Worm (Caenorhabditis elegans) whole organism, mixed stage, embryonic: Measurements from ENCODE around the gene nep-20.

Experiments used
- M03D4.4 ChIP-seq: sonication (generic microtip); optimal IDR thresholded peaks from 2 replicates; lab custom pipeline; 2017; ENCODE audit warnings: mild to moderate bottlenecking, missing genetic modification characterization, missing compliant biosample characterization
- bed-3 ChIP-seq: fragments of 200-800 bp; sonication (Bioruptor generic); optimal IDR thresholded peaks from 3 replicates; lab custom pipeline; 2018; ENCODE audit warnings: mild to moderate bottlenecking, missing genetic modification characterization, moderate library complexity, missing compliant biosample characterization
- blmp-1 ChIP-seq: fragments of 150-350 bp; optimal IDR thresholded peaks from 2 replicates; lab custom pipeline; 2014; ENCODE audit warnings: missing biosample characterization, missing genetic modification characterization
- ceh-39 ChIP-seq: fragments of 150-350 bp; optimal IDR thresholded peaks from 2 replicates; lab custom pipeline; 2014; ENCODE audit warnings: missing biosample characterization, missing genetic modification characterization
- ceh-43 ChIP-seq: fragments of 200-800 bp; sonication (Bioruptor generic); optimal IDR thresholded peaks from 2 replicates; lab custom pipeline; 2018; ENCODE audit warnings: mild to moderate bottlenecking, missing genetic modification characterization, moderate library complexity, missing compliant biosample characterization
- ceh-83 ChIP-seq: fragments of 200-800 bp; sonication (Bioruptor generic); optimal IDR thresholded peaks from 2 replicates; lab custom pipeline; 2018; ENCODE audit warnings: mild to moderate bottlenecking, missing genetic modification characterization, missing compliant biosample characterization
- ces-1 ChIP-seq: fragments of 150-350 bp; optimal IDR thresholded peaks from 2 replicates; lab custom pipeline; 2014; ENCODE audit warnings: missing biosample characterization, missing genetic modification reagents, missing genetic modification characterization
- cnd-1 ChIP-seq: fragments of 200-800 bp; sonication (Bioruptor generic); optimal IDR thresholded peaks from 2 replicates; lab custom pipeline; 2018; ENCODE audit warnings: mild to moderate bottlenecking, missing genetic modification characterization, missing compliant biosample characterization
- elt-1 ChIP-seq: sonication (generic microtip); optimal IDR thresholded peaks from 2 replicates; lab custom pipeline; 2017; ENCODE audit warnings: missing genetic modification characterization, mild to moderate bottlenecking, missing compliant biosample characterization, antibody characterized with exemption, moderate library complexity, borderline replicate concordance; ENCODE audit not compliant: insufficient read depth
- elt-3 ChIP-seq: fragments of 150-350 bp; optimal IDR thresholded peaks from 2 replicates; lab custom pipeline; 2014; ENCODE audit warnings: missing biosample characterization, missing genetic modification characterization
- flh-1 ChIP-seq: fragments of 200-800 bp; sonication (Bioruptor generic); optimal IDR thresholded peaks from 2 replicates; lab custom pipeline; 2018; ENCODE audit warnings: mild to moderate bottlenecking, missing genetic modification characterization, moderate library complexity, missing compliant biosample characterization
- lin-13 ChIP-seq: fragments of 150-350 bp; optimal IDR thresholded peaks from 2 replicates; lab custom pipeline; 2014; ENCODE audit warnings: missing biosample characterization, missing genetic modification characterization
- lin-32 ChIP-seq: fragments of 200-800 bp; sonication (Bioruptor generic); optimal IDR thresholded peaks from 2 replicates; lab custom pipeline; 2018; ENCODE audit warnings: mild to moderate bottlenecking, missing genetic modification characterization, missing compliant biosample characterization
- lsy-2 ChIP-seq: fragments of 150-350 bp; optimal IDR thresholded peaks from 2 replicates; lab custom pipeline; 2014; ENCODE audit warnings: missing biosample characterization, missing genetic modification characterization
- mab-5 ChIP-seq: fragments of 150-350 bp; optimal IDR thresholded peaks from 2 replicates; lab custom pipeline; 2014; ENCODE audit warnings: missing biosample characterization, missing genetic modification characterization
- mep-1 ChIP-seq: fragments of 150-350 bp; optimal IDR thresholded peaks from 2 replicates; lab custom pipeline; 2017; ENCODE audit warnings: missing biosample characterization, missing genetic modification reagents, missing genetic modification characterization, inconsistent platforms
- mls-2 ChIP-seq: sonication (generic microtip); optimal IDR thresholded peaks from 2 replicates; lab custom pipeline; 2016; ENCODE audit warnings: mild to moderate bottlenecking, missing genetic modification characterization, moderate library complexity, missing compliant biosample characterization
- nhr-12 ChIP-seq: fragments of 150-350 bp; optimal IDR thresholded peaks from 2 replicates; lab custom pipeline; 2014; ENCODE audit warnings: missing biosample characterization, missing genetic modification characterization
- nhr-2 ChIP-seq: fragments of 150-350 bp; optimal IDR thresholded peaks from 2 replicates; lab custom pipeline; 2014; ENCODE audit warnings: missing biosample characterization, missing genetic modification characterization
- nhr-28 ChIP-seq: fragments of 150-350 bp; optimal IDR thresholded peaks from 2 replicates; lab custom pipeline; 2014; ENCODE audit warnings: missing biosample characterization, missing genetic modification characterization
- nhr-76 ChIP-seq: sonication (generic microtip); optimal IDR thresholded peaks from 2 replicates; lab custom pipeline; 2017; ENCODE audit warnings: missing biosample characterization, missing genetic modification characterization
- pha-4 ChIP-seq: fragments of 150-350 bp; optimal IDR thresholded peaks from 2 replicates; lab custom pipeline; 2018; ENCODE audit warnings: missing biosample characterization, missing genetic modification reagents, missing genetic modification characterization
- sem-2 ChIP-seq: fragments of 200-800 bp; sonication (Bioruptor generic); optimal IDR thresholded peaks from 2 replicates; lab custom pipeline; 2018; ENCODE audit warnings: mild to moderate bottlenecking, missing genetic modification characterization, missing compliant biosample characterization
- snpc-4 ChIP-seq: fragments of 150-350 bp; optimal IDR thresholded peaks from 2 replicates; lab custom pipeline; 2014; ENCODE audit warnings: missing biosample characterization, missing genetic modification characterization
- unc-39 ChIP-seq: fragments of 150-350 bp; optimal IDR thresholded peaks from 2 replicates; lab custom pipeline; 2014; ENCODE audit warnings: missing biosample characterization, missing genetic modification characterization
- ztf-11 ChIP-seq: fragments of 150-350 bp; optimal IDR thresholded peaks from 2 replicates; lab custom pipeline; 2014; ENCODE audit warnings: missing biosample characterization, missing genetic modification characterization

nep-20 gene

DNA sequence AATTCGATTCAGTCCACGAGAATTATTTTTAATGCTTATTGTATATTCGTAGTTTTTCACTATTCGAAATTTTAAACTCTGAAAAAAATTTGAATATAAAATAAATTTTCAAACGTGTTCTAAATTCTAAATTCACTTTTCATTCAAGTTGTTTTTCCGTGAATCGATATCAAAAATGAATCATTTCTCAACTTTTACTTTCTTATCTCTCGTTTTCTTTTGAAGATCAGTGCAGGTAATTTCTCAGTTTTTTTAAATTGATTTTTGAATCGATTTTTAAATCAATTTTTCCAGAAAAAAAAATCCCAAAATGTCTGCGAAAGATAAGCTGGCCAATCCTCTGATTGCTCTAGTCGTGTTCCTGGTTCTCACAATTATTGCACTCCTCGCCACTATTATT lies 21.1 kb upstream of the nep-20 start, which contains the start of gene nep-6:
nep-6 (plus strand) TSS at position 301 of the 400 bp plus-strand sequence.
- TF ChIP-seq nhr-12 (tag; lab: Kevin White, UChicago) (no peak), flh-1 (GFP tag; lab: Kevin White, UChicago) (no peak), elt-3 (tag; lab: Kevin White, UChicago) (no peak), cnd-1 (tag; lab: Kevin White, UChicago) (no peak), snpc-4 (tag; lab: Kevin White, UChicago) (no peak), ceh-83 (GFP tag; lab: Kevin White, UChicago) (no peak), pha-4 (tag; lab: Kevin White, UChicago) (no peak), M03D4.4 (tag; lab: Kevin White, UChicago) (no peak), lin-13 (tag; lab: Kevin White, UChicago) (no peak), nhr-76 (tag; lab: Kevin White, UChicago) (no peak), nhr-28 (tag; lab: Kevin White, UChicago) (no peak), lin-32 (no peak), ceh-39 (tag; lab: Kevin White, UChicago) (no peak)

DNA sequence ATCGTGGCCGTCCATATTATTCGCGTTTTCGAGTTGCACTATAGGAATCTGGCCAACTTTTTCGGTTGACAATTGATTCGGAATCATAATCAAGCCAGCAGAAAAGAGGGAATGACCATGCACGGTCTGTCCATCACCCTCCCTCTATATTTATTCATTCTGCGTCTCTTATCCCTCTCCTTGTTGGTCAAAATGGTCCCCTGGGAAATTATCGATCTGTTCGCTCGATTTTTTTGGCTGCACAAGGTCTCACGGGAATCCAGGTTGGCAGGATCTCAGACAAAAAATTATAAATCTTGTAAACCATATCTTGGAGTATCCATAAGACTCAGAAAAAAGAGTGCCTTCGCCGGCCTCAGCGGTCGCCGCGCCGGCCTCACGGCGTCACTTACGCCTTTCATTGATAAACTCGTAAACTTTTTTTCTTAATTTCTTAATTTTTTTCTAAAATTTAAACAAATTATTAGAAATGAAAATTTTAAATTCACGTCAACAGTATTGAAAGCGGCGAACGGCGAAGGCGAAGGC lies 19.1 kb upstream of the nep-20 start, which contains the start of the genes F18A12.7 and F18A12.2:
F18A12.7 (minus strand) TSS at position 101 of the 528 bp plus-strand sequence.
F18A12.2 (plus strand) TSS at position 478 of the 528 bp plus-strand sequence.
- no peak for TF ChIP-seq nhr-2 (tag; lab: Kevin White, UChicago)

DNA sequence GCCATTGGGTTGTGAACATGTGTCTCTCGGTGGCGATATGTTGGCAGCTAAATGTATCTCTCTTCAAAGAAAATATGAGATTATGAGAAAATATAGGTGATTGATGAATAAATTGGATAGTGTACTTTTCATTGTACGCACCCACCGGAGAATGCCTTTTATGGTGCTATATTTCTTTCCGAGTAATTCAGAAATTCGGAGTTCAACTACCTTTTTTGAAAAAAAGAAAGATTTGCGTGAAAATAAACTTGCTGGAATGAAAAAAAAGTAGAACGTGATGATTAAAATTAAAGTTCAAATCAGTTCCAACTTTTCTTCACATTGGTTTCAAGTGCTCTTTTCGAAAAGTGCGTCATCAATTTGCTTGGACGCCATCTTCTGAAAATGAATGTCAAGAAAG lies 8.2 kb upstream of the nep-20 start, which contains the start of gene nep-8:
nep-8 (plus strand) TSS at position 301 of the 400 bp plus-strand sequence.
- TF ChIP-seq elt-3 (tag; lab: Kevin White, UChicago), result no peak
- TF ChIP-seq mep-1, result no peak
- TF ChIP-seq elt-1 (tag; lab: Kevin White, UChicago), result no peak
- no peak for TF ChIP-seq pha-4 (tag; lab: Kevin White, UChicago)
- TF ChIP-seq nhr-28 (tag; lab: Kevin White, UChicago), result no peak

DNA sequence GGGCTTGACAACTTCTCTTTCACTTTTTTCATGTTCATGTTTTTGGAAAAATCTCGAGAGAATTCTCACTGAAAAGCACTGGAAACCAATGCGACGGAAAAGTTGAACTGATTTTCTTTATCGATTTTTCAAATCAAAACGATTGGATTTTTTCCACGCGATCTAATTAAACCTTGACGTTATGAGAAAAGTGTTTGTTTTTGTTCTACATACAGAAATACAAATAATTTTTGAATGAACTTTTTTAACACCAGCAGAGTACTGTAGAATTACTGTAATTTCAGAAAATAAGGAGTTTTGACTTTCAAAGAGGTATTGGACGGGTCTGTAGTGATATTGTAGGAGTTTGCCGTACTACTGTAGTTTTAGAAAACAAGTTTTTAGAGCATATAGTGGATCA lies 7.5 kb upstream of the nep-20 start, which contains the start of gene nep-10:
nep-10 (minus strand) TSS at position 101 of the 400 bp plus-strand sequence.
- TF ChIP-seq blmp-1 (tag; lab: Kevin White, UChicago) (no peak), elt-1 (tag; lab: Kevin White, UChicago) (no peak), elt-3 (tag; lab: Kevin White, UChicago) (no peak), ces-1 (GFP tag; lab: Kevin White, UChicago) (no peak), nhr-2 (tag; lab: Kevin White, UChicago) (no peak), nhr-12 (tag; lab: Kevin White, UChicago) (no peak), snpc-4 (tag; lab: Kevin White, UChicago) (no peak), ceh-39 (tag; lab: Kevin White, UChicago) (no peak)

DNA sequence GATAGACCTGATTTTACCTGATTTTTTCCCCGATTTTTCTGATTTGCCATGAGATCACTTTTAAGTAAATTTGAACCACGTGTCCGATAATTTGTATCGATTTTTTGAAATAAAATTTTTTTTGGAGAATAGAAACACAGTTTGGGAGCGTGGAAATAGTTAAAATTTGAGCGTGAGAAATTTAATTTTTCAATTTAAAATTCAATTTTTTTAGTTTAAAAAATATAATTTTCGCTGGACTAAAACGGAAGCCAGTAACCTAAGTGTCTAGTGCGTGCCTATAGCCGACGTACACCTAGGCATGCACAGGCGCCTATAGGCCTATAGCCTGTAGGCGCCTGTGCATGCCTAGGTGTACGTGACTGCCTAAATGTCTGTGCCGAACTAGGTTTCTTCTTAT lies 3.8 kb upstream of the nep-20 start, which contains the start of gene nep-9:
nep-9 (minus strand) TSS at position 101 of the 400 bp plus-strand sequence.
- TF ChIP-seq nhr-28 (tag; lab: Kevin White, UChicago), result no peak
- no peak for TF ChIP-seq unc-39 (tag; lab: Kevin White, UChicago)
- TF ChIP-seq lsy-2 (tag; lab: Kevin White, UChicago), result no peak
- no peak for TF ChIP-seq sem-2 (GFP tag; lab: Kevin White, UChicago)
- TF ChIP-seq snpc-4 (tag; lab: Kevin White, UChicago), result no peak
- no peak for TF ChIP-seq ztf-11
- TF ChIP-seq nhr-76 (tag; lab: Kevin White, UChicago), result no peak
- TF ChIP-seq pha-4 (tag; lab: Kevin White, UChicago), result no peak
- no peak for TF ChIP-seq mls-2 (tag; lab: Kevin White, UChicago)
- no peak for TF ChIP-seq ceh-43
- no peak for TF ChIP-seq cnd-1 (tag; lab: Kevin White, UChicago)
- TF ChIP-seq, all 35 proteins: peak for 0

DNA sequence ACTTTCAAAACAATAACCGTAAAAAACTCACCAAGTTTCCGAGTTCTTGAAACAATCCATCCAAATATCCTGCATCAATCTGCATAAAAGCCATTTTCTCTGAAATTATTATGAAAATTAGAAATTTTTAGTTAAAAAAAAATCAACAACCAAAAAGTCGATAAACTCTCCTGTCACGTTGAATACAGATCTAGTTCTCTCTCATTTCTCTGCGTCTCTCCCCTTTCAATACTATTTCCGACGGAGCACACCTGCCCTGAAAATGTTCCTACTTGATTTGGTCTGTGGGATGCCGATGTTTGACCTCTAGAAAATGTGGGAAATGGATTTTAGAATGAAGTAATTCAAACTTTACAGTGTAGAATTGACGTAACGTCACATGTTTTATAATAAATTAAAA lies 7.9 kb downstream of the nep-20 start, which contains the start of gene T06D4.6:
T06D4.6 (minus strand) TSS at position 101 of the 400 bp plus-strand sequence.
- TF ChIP-seq nhr-76 (tag; lab: Kevin White, UChicago) (no peak), bed-3 (GFP tag; lab: Kevin White, UChicago) (no peak), elt-3 (tag; lab: Kevin White, UChicago) (no peak), elt-1 (tag; lab: Kevin White, UChicago) (no peak), pha-4 (tag; lab: Kevin White, UChicago) (no peak), ceh-43 (no peak), lin-13 (tag; lab: Kevin White, UChicago) (no peak), ztf-11 (no peak), blmp-1 (tag; lab: Kevin White, UChicago) (no peak), mab-5 (tag; lab: Kevin White, UChicago) (no peak)
